Worm (Caenorhabditis elegans): ENCODE data around the gene exc-13.

Gene exc-13

DNA sequence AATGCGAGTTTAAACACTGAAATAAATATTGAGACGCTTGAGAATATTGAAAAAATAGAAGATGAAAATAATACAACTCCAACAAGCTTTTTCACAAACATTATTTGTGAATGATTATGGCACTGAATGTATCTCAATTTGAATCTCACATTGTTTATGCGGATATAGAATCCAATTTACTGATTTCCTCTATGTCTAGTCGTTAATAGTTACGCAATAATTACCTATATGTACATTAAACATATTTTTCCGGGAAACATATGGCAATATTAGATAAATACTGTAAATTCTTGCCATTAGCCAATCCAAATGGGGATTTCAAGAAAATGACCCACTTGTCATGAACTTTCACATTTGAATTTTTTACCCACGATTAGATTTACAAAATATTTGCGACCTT lies 30.3 kb downstream of the exc-13 start, which contains the start of gene srx-9:
TSS of gene srx-9 (minus strand) at position 101 of the 400 bp plus-strand sequence.
- no peak for TF ChIP-seq tab-1 (GFP tag; IDR thresholded peaks at IDR 0.05)
- no peak for TF ChIP-seq ztf-23 (GFP tag; IDR thresholded peaks at IDR 0.05)
- TF ChIP-seq klf-2 (GFP tag; conservative IDR thresholded peaks at IDR 0.05): no peak
- TF ChIP-seq ref-1 (GFP tag; conservative IDR thresholded peaks at IDR 0.05): no peak
- TF ChIP-seq T22C8.4 (GFP tag; IDR thresholded peaks at IDR 0.05): no peak
- no peak for TF ChIP-seq med-1 (GFP tag; optimal IDR thresholded peaks at IDR 0.05; ENCODE audit: insufficient read depth)

DNA sequence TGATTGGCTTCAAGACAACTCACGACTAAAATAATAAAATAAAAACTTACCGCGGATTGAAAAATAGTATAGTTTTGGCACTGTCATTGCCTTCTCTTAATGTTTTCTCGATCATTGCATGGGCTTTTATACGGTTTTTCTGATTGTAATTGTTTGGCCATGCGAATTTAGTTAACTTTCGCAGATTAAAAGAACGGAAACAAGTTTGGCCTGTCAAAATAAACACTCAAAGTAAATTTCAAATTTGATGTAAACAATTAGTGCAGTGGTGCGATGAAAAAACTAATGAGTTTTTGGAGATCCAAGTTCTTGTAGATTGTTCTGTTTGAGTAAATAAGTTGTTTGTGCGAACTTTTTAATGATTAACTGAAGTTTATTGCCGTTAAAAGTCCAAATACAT lies 34.2 kb downstream of the exc-13 start, which contains the start of gene gst-41:
TSS of gene gst-41 (minus strand) at position 101 of the 400 bp plus-strand sequence.
- TF ChIP-seq tab-1 (GFP tag; IDR thresholded peaks at IDR 0.05): no peak
- TF ChIP-seq ztf-29 (GFP tag; IDR thresholded peaks at IDR 0.05): no peak
- TF ChIP-seq klf-2 (GFP tag; conservative IDR thresholded peaks at IDR 0.05): no peak
- TF ChIP-seq ref-1 (GFP tag; conservative IDR thresholded peaks at IDR 0.05): no peak

DNA sequence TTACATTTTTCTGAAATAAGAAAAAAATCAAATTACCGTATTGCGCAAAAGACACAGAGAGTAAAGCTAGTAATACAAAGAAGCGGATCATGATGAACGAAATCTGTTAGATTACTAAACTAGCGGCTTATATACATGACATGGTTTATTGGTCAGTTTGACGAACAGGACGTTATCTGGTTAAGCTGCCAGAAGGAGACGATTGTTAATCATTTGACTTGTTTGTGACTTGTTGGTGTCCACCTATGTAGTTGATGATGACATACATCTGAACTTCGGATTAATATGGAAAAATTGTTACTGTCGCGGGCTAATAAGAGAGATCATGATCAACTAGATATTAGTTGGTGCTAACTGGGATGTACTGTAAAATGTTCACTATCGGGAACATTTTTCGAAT lies 35.0 kb downstream of the exc-13 start, which contains the start of gene cnc-9:
TSS of gene cnc-9 (minus strand) at position 101 of the 400 bp plus-strand sequence.
- no peak for TF ChIP-seq T22C8.4 (GFP tag; IDR thresholded peaks at IDR 0.05)
- TF ChIP-seq flt-1 (GFP tag; IDR thresholded peaks at IDR 0.05): no peak
- TF ChIP-seq cog-1 (tag; optimal IDR thresholded peaks at IDR 0.05): no peak
- no peak for TF ChIP-seq tab-1 (GFP tag; IDR thresholded peaks at IDR 0.05)
- TF ChIP-seq ztf-29 (GFP tag; IDR thresholded peaks at IDR 0.05): no peak
- TF ChIP-seq ztf-23 (GFP tag; IDR thresholded peaks at IDR 0.05): no peak
- no peak for TF ChIP-seq ref-1 (GFP tag; conservative IDR thresholded peaks at IDR 0.05)
- TF ChIP-seq med-1 (GFP tag; optimal IDR thresholded peaks at IDR 0.05; ENCODE audit: insufficient read depth): no peak
- TF ChIP-seq klf-2 (GFP tag; conservative IDR thresholded peaks at IDR 0.05): no peak

DNA sequence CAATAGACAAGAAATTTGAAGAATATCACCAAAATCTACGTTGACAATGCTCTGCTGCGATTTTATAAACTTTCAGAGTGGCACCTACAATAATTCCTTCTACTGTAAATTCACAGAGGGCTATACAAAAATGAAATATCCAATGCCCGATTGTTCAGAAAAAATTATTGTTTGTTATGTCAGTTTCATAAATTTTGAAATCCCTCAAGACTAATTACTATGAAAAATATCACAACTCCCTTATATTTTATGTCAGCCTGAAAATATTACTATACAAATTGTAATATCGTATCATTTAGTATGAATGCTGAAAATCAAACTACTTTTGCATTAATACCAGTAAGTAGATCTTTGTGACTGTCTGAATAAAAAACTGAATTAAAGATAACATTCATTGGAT lies 35.5 kb downstream of the exc-13 start, which contains the start of gene srx-60:
TSS of gene srx-60 (plus strand) at position 301 of the 400 bp plus-strand sequence.
- TF ChIP-seq ref-1 (GFP tag; conservative IDR thresholded peaks at IDR 0.05): no peak

DNA sequence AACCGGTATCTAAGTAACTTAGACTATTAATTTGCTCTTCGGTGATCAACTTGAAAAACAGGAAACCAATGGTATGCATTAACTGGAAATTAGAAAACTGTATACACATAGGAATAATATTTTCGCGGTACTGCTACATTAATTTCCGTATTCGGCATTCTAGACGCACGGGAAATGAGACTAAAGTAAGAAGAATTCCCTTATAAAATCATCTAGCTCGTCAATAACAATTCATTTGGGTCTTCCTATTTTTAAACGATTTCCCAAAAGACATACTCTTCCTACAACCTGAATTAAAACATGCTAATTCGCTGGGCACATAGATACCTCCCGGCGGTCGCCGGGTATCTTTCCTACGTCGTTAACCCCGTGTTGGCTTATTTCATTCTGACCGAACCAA lies 37.3 kb downstream of the exc-13 start, which contains the start of gene srj-13:
TSS of gene srj-13 (plus strand) at position 301 of the 400 bp plus-strand sequence.
- no peak for TF ChIP-seq flt-1 (GFP tag; IDR thresholded peaks at IDR 0.05)
- TF ChIP-seq med-1 (GFP tag; optimal IDR thresholded peaks at IDR 0.05; ENCODE audit: insufficient read depth): no peak
- no peak for TF ChIP-seq cog-1 (tag; optimal IDR thresholded peaks at IDR 0.05)
- TF ChIP-seq ztf-23 (GFP tag; IDR thresholded peaks at IDR 0.05): no peak
- TF ChIP-seq tab-1 (GFP tag; IDR thresholded peaks at IDR 0.05): no peak
- no peak for TF ChIP-seq ref-1 (GFP tag; conservative IDR thresholded peaks at IDR 0.05)
- TF ChIP-seq ztf-29 (GFP tag; IDR thresholded peaks at IDR 0.05): no peak
- no peak for TF ChIP-seq T22C8.4 (GFP tag; IDR thresholded peaks at IDR 0.05)
- TF ChIP-seq klf-2 (GFP tag; conservative IDR thresholded peaks at IDR 0.05): no peak

DNA sequence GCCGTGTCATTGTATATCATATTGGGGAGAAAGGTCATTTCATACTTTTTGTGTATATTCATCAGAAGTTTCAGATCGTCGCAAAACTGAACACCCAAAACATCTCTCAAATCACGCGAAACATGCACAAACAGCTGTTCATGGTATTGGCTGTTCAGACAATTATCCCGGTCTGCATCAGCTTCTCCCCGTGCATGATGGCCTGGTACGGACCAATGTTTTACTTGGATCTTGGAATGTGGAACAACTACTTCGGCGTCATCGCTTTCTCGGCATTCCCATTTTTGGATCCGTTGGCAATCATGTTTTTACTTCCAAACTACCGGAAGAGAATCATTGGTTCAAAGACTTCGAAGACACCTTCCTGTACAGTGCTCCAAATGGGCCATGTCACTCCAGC lies 38.5 kb downstream of the exc-13 start:
- TF ChIP-seq ztf-29 (GFP tag; IDR thresholded peaks at IDR 0.05): no peak
- no peak for TF ChIP-seq ztf-23 (GFP tag; IDR thresholded peaks at IDR 0.05)
- no peak for TF ChIP-seq tab-1 (GFP tag; IDR thresholded peaks at IDR 0.05)

DNA sequence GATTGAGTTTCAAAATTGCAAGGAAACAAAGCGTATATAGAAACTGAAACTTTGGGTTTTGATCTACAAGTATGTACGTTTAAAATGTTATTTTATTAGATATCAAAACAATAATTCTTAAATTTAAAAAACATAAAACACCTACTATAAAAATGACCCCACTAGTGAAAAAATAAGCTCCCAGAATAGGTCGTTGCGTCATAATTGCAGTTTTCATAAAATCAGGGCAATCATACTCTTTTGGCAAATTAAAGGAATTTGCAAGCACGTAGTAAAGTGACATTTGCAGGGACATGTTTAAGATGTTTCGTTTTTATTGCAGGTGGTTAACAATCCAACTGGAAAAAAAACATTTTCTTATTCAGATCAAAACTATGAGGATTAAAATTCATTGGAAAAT lies 43.5 kb downstream of the exc-13 start, which contains the start of gene srt-6:
TSS of gene srt-6 (minus strand) at position 295 of the 400 bp plus-strand sequence.
- TF ChIP-seq T22C8.4 (GFP tag; IDR thresholded peaks at IDR 0.05): no peak
- no peak for TF ChIP-seq klf-2 (GFP tag; conservative IDR thresholded peaks at IDR 0.05)
- no peak for TF ChIP-seq ref-1 (GFP tag; conservative IDR thresholded peaks at IDR 0.05)
- no peak for TF ChIP-seq cog-1 (tag; optimal IDR thresholded peaks at IDR 0.05)
- no peak for TF ChIP-seq flt-1 (GFP tag; IDR thresholded peaks at IDR 0.05)
- TF ChIP-seq med-1 (GFP tag; optimal IDR thresholded peaks at IDR 0.05; ENCODE audit: insufficient read depth): no peak
- TF ChIP-seq ztf-23 (GFP tag; IDR thresholded peaks at IDR 0.05): no peak
- TF ChIP-seq ztf-29 (GFP tag; IDR thresholded peaks at IDR 0.05): no peak
- TF ChIP-seq tab-1 (GFP tag; IDR thresholded peaks at IDR 0.05): no peak

DNA sequence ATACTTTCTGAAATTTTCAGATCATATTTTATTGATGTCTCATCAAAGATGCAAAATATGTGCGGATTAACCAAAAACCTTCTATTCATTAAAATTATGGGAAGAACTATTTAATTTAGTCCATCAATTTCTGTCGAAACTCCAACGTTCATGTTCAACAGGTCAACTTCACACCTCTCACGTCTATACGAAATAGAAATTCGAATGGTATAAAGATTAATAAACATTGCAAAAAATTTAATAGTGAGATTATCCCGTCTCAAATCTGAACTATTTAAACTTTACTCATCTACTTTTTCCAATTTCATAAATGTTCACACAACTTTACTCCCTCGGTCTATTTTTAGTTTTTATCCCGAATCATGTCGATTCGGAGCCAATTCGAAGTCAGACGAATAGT lies 44.5 kb downstream of the exc-13 start, which contains the start of gene R13D7.2:
TSS of gene R13D7.2 (plus strand) at position 301 of the 400 bp plus-strand sequence.
- TF ChIP-seq tab-1 (GFP tag; IDR thresholded peaks at IDR 0.05) (no peak), klf-2 (GFP tag; conservative IDR thresholded peaks at IDR 0.05) (no peak), flt-1 (GFP tag; IDR thresholded peaks at IDR 0.05) (no peak), ztf-23 (GFP tag; IDR thresholded peaks at IDR 0.05) (no peak), med-1 (GFP tag; optimal IDR thresholded peaks at IDR 0.05; ENCODE audit: insufficient read depth) (no peak), ref-1 (GFP tag; conservative IDR thresholded peaks at IDR 0.05) (no peak), ztf-29 (GFP tag; IDR thresholded peaks at IDR 0.05) (no peak), T22C8.4 (GFP tag; IDR thresholded peaks at IDR 0.05) (no peak), cog-1 (tag; optimal IDR thresholded peaks at IDR 0.05) (no peak)

DNA sequence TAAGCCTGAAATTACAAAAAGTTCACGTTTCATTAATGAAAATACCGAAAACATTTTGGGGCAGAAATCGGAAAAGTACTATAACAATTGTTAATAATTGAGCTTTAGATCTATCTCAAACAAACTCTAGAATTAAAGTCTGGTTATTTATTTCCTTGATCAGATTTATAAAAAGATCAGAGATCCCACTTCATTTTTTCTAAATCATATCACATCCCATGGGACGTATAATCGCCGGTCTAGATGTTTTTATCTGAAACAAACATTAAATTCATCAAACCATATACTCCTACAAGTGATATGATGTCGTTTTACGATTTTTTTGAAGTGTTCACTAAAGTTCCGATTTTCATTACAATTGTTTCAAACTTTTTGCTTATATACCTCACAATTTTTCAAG lies 46.6 kb downstream of the exc-13 start, which contains the start of gene str-41:
TSS of gene str-41 (plus strand) at position 301 of the 400 bp plus-strand sequence.
- no peak for TF ChIP-seq tab-1 (GFP tag; IDR thresholded peaks at IDR 0.05)
- no peak for TF ChIP-seq ref-1 (GFP tag; conservative IDR thresholded peaks at IDR 0.05)
- TF ChIP-seq med-1 (GFP tag; optimal IDR thresholded peaks at IDR 0.05; ENCODE audit: insufficient read depth): no peak
- no peak for TF ChIP-seq cog-1 (tag; optimal IDR thresholded peaks at IDR 0.05)

DNA sequence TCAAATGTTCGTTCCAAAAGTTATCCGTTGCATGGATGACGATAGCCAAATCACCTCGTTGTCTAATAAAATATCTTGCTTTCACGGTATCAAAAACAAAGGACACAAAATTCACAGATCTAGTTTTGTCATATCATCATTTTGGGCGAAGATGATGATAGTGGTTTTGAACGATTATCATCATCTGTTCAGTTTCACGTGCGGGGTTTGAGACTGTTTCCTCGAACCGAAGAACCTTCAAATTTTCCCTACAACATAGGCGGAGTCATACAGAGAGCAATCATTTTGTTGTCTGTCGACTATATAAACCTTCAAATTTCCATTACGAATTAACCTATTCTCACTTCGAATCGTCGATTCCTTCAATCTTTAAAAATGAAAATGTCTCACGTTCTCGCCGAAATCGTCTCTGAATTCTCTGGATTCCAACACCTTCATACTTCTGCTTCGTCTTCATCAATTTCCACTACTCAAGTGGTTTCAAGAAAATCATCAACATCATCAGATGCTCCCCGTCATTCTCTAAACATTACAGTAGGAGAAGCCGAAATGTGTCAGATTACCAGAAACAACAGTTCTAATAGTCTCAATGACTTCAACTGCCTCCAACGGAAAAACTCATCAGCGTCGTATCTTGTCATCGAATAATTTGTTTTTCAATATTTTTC lies 48.2 kb downstream of the exc-13 start, which contains the start of gene F18E3.11:
TSS of gene F18E3.11 (plus strand) at position 376 of the 668 bp plus-strand sequence.
- TF ChIP-seq flt-1 (GFP tag; IDR thresholded peaks at IDR 0.05): no peak
- no peak for TF ChIP-seq cog-1 (tag; optimal IDR thresholded peaks at IDR 0.05)
- TF ChIP-seq ztf-23 (GFP tag; IDR thresholded peaks at IDR 0.05): no peak
- TF ChIP-seq tab-1 (GFP tag; IDR thresholded peaks at IDR 0.05): no peak
- no peak for TF ChIP-seq ref-1 (GFP tag; conservative IDR thresholded peaks at IDR 0.05)
- no peak for TF ChIP-seq T22C8.4 (GFP tag; IDR thresholded peaks at IDR 0.05)
- TF ChIP-seq ztf-29 (GFP tag; IDR thresholded peaks at IDR 0.05): no peak

All from whole organism, midembryonic.